Fruit fly (Drosophila melanogaster) ovary, adult (tissue): ENCODE results near the gene RpL24-like.

Experiments
- CG17801 ChIP-seq: fragments of 200-800 bp; optimal IDR thresholded peaks from 2 replicates; lab custom pipeline; 2019; ENCODE audit warnings: missing biosample characterization, mild to moderate bottlenecking, missing genetic modification characterization, moderate library complexity; ENCODE audit not compliant: partially characterized antibody

Gene RpL24-like

DNA sequence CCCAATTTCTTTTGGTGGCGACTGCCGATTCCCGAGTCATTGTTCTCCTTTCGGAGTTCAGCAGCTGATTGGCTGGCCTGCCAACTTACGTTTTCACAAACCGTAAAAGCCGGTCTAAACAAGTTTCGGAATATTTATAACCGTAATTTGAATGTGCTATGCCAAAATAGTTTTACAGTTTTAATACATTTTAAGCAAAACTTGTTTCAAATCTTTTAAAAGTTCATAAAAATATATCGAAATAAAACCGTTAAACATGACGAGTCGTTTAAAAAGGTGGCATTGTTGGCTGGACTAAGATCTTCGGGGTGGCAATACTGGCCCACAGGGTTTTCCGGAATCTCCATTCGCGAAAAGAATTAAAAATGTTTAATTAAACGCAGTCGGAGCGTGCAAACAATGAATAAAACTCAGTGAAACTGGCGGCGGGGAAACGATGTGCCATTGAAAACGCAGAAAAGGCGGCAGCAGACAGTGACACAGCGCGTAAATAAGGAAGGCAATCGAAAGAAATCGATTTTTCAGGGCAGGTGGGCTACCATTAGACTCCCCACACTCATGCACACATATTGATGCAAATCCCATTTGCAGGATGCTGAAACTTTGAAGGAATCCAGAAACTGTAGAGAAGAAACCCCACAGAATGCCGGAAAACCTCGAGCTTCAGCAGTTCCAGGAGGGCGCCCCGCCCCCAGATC, 4.3 kb upstream of the RpL24-like start, which contains the start of the genes Exd2 and CG5281:
Gene Exd2, minus strand, starts transcription at position 167 of the 698 bp plus-strand sequence.
Gene CG5281, plus strand, starts transcription at position 314 of the 698 bp plus-strand sequence.
- TF ChIP-seq CG17801 (GFP tag; lab: Kevin White, UChicago): peak; percentile 21

DNA sequence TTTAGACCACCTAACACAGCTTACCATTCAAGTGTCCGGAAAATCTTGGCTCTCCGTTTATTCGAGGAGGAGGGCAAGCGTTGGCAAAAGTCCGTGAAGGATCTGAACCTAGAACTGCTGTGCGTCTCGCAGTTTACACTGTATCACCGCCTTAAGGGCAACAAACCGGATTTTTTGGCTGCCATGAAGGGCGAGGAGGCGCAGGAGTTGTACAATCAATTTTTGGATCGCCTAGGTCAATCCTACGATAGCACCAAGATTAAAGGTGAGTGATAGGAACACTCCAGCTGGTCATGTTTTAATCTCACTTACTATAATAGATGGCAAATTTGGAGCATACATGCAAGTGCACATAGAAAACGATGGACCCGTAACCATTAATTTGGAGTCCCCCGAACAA, 1.1 kb downstream of the RpL24-like start:
- TF ChIP-seq CG17801 (GFP tag; lab: Kevin White, UChicago): no peak

DNA sequence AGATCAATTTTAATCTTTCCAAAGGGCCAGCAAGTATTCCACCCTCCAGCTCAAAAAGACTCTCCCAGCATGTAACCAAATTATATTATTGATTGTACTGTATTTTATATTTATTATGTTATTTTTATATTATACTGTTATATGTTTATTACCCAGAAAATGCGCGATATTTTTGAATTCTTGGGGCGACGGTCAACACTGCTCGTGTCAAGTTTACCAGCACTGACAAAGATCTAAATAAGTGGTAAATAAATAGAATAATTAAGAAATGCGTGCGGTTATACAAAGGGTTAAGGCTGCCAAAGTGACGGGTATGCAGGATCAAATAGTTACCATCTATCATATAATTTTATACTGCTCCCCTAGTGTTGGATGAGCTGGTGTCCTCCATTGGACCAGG, 1.6 kb downstream of the RpL24-like start, which contains the start of gene Dtd:
Gene Dtd, plus strand, starts transcription at position 248 of the 400 bp plus-strand sequence.
- no peak for TF ChIP-seq CG17801 (GFP tag; lab: Kevin White, UChicago)

DNA sequence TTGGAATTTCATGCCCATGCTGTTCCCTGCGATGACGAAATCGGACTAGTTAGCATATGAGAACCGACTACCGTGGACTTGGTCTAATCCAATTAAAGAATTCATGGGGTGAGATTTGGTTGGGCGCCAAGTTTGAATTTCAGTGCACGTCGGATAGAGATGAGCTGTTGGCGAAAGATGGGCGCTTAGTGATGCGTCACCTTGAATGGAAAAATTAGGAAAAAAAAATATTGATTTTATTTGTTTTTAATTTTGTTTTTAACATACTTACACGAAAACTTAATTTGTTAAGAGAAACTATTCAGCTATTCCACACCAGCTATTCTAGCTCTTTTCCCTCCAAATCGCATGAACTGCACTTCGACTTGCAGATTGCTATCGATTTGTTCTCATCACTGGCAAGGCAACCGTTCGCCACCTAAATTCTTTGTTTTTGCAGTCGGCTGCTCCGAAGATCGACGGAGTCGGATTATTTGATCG, 9.7 kb downstream of the RpL24-like start, which contains the start of the genes ninaG and Sptz:
Gene ninaG, minus strand, starts transcription at position 51 of the 480 bp plus-strand sequence.
Gene Sptz, plus strand, starts transcription at position 450 of the 480 bp plus-strand sequence.
- TF ChIP-seq CG17801 (GFP tag; lab: Kevin White, UChicago): peak; percentile 83

DNA sequence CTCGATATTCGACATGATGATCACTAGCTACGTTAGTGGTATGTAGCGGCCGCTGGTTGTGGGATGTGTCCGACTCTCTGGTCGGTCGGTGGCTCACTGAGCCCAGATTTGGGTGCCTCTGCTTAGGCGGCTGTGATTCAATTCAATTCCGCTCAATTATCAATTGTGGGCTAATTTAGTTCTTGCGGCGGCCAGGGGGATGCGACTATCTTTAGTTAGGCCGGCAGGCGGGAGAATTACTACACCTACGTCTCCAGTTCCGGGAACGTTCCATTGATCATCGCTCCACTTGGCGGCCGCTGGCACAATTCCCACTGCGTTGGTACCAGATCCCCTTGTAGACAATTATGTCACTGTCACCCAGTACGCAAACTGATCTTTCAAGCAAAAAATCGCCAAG, 12.8 kb downstream of the RpL24-like start, which contains the start of the genes bumpel and CG45676:
Gene bumpel, minus strand, starts transcription at position 101 of the 400 bp plus-strand sequence.
Gene CG45676, plus strand, starts transcription at position 318 of the 400 bp plus-strand sequence.
- TF ChIP-seq CG17801 (GFP tag; lab: Kevin White, UChicago): no peak

DNA sequence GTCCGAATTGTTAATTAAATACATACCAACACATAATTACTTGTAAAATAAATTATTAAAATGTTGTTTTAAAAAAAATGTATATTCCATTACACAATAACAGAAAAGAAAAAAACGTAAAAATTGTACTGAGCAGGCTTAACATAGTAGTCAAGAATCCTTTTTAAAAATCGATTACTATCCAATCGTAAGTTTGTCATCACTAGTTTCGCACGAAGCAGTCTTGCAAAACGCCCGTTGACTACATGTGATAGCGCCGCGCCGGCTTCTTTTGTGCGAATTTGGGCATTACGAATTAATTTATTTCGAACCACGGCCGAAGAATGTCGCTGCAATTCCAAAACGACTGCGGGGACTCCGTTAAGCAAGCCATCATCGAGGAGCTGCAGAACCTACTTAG, 19.0 kb downstream of the RpL24-like start, which contains the start of gene Ipo9:
Gene Ipo9, plus strand, starts transcription at position 152 of the 400 bp plus-strand sequence.
- no peak for TF ChIP-seq CG17801 (GFP tag; lab: Kevin White, UChicago)

DNA sequence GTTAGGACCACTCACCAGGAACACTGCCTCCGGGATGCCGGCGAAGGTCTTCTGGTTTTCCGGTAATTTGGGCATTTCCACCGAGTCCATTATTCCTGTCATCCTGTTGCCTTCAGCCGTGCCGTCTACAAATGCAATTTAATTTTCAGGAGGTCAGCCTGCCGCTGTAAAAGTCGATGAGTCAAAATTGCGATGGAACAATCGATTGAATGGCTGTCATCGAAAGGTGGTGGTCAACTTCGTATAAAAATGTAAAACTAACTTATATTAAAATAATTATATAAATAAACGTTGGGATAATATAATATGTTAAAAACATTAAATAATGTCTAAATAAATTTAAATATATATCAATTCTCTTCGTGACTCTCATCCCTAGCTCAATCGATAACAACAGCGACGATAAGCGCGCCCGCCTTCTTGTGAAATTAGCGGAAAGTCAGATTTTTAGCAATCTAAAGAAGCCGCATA, 21.7 kb downstream of the RpL24-like start, which contains the start of the genes mgr and Irbp:
Gene mgr, minus strand, starts transcription at position 209 of the 471 bp plus-strand sequence.
Gene Irbp, plus strand, starts transcription at position 381 of the 471 bp plus-strand sequence.
- peak; percentile 97 for TF ChIP-seq CG17801 (GFP tag; lab: Kevin White, UChicago)

DNA sequence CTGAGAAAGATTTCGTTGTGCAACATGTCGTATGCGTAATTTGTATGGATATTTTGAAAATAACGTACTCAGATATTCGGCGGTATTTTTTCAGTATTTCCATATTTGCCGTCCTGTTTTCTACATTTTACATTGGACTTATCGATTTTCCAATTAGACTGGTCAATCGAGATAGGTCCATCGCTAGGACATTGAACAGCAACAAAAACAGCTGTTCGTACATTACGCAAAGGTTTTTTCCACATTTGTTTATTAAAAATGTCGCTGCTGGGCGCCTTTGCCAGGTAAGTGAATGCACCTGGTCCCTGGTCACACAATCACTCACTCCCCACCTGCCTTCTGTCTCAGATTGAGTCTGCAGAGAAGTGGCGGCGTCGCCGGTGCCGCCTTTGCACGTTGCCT, 23.6 kb downstream of the RpL24-like start, which contains the start of gene mRpL40:
Gene mRpL40, plus strand, starts transcription at position 186 of the 402 bp plus-strand sequence.
- TF ChIP-seq CG17801 (GFP tag; lab: Kevin White, UChicago): no peak

DNA sequence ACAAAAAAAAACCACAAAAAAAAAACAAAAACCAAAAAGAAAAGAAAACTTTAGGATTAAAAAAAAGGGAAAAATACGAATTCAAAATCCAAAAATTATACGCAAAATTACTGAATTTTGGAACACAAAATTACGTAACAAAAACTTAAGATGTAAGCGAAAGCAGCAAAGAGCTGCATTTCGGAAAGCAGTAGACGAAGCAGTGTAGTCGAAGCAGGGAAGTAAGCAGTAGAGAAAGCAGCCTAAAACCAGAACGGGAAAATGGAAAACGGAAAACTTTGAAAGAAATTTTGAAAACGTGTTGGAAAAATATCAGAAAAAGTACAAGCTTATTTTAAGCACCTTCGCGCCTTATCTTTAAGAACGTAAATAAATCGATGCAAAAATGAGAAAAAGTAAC, 28.5 kb downstream of the RpL24-like start:
- TF ChIP-seq CG17801 (GFP tag; lab: Kevin White, UChicago): no peak

DNA sequence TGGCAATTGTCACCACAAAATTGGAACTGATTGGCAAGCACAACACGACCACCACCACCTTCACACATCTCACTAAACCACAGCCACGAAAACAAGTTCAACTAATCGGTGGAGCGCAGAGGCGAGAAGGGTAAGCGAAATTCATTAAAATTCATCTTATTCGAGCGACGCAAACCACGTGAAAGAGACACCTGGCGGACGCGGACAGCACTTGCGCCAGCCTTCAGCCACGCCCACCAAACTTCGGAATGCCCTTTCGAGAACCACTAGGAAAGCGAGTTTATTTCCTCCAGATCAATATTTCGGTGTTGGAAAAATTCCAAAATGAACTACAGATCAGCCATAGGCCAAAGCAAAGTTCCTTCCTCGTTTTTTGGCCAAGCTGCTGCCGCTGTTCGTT, 35.8 kb downstream of the RpL24-like start:
- no peak for TF ChIP-seq CG17801 (GFP tag; lab: Kevin White, UChicago)

DNA sequence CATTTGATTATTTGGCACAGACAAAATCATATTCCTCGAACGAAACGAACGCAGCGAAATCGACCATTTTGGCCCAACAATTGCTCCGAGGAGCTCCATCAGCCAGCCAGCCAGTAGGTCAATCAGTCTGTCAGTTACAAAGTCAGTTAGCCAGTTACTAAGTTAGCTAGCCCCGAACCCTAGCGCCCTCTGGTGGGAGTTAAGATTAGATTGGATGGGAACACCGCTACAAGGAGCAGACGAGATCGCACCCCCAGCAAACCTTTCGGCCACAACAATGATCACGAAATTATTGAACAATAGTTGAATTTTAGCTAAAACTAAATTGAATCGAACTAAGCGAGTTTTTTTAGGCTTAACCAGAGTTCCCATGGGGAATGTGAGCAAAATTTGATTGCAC, 37.5 kb downstream of the RpL24-like start:
- TF ChIP-seq CG17801 (GFP tag; lab: Kevin White, UChicago): no peak

DNA sequence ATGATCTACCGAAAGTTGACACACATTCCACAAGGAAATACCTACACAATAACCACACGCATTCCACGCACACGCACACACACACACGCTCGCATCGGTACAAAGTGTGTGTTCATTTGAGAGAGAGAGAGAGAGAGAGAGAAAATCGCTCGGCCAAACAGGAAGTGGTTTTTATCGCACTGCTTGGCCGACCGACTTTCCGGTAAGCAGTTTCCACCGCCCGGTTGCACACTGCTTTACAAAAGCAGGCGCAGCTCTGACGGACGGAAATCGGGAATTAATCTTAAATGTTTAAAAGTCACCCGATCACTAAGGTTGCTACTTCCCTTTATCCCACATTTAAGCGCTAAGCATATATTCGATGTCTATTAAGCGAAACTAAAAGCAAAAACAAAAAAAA, 38.6 kb downstream of the RpL24-like start:
- no peak for TF ChIP-seq CG17801 (GFP tag; lab: Kevin White, UChicago)
